Worm (Caenorhabditis elegans) whole organism, L3 larva: ENCODE results near the gene W08F4.1.

Source experiments
- R02D3.7 ChIP-seq: fragments of 150-350 bp; optimal IDR thresholded peaks from 2 replicates; lab custom pipeline; 2014; ENCODE audit warnings: missing biosample characterization, missing genetic modification characterization
- aly-2 ChIP-seq: fragments of 150-350 bp; optimal IDR thresholded peaks from 2 replicates; lab custom pipeline; 2014; ENCODE audit warnings: missing biosample characterization, missing genetic modification characterization
- ama-1 ChIP-seq: fragments of 150-350 bp; optimal IDR thresholded peaks from 2 replicates; lab custom pipeline; 2018
- ceh-16 ChIP-seq: sonication (generic microtip); optimal IDR thresholded peaks from 2 replicates; lab custom pipeline; 2017; ENCODE audit warnings: missing biosample characterization, missing genetic modification characterization
- ceh-28 ChIP-seq: fragments of 150-350 bp; optimal IDR thresholded peaks from 2 replicates; lab custom pipeline; 2014; ENCODE audit warnings: missing biosample characterization, missing genetic modification reagents, missing genetic modification characterization
- ceh-9 ChIP-seq: sonication (generic microtip); optimal IDR thresholded peaks from 2 replicates; lab custom pipeline; 2018; ENCODE audit warnings: missing biosample characterization, missing genetic modification characterization
- daf-12 ChIP-seq: fragments of 150-350 bp; optimal IDR thresholded peaks from 2 replicates; lab custom pipeline; 2014; ENCODE audit warnings: missing biosample characterization, missing genetic modification reagents, missing genetic modification characterization
- egl-27 ChIP-seq: sonication (generic microtip); optimal IDR thresholded peaks from 4 replicates; lab custom pipeline; 2017; ENCODE audit warnings: missing biosample characterization, missing genetic modification reagents, missing genetic modification characterization
- egl-5 ChIP-seq: fragments of 150-350 bp; optimal IDR thresholded peaks from 2 replicates; lab custom pipeline; 2017; ENCODE audit warnings: missing biosample characterization, missing genetic modification reagents, missing genetic modification characterization, inconsistent platforms
- elt-1 ChIP-seq: fragments of 150-350 bp; optimal IDR thresholded peaks from 2 replicates; lab custom pipeline; 2014; ENCODE audit warnings: missing biosample characterization, missing genetic modification characterization
- elt-2 ChIP-seq: sonication (generic microtip); optimal IDR thresholded peaks from 2 replicates; lab custom pipeline; 2016; ENCODE audit warnings: missing genetic modification reagents, mild to moderate bottlenecking, missing genetic modification characterization, missing compliant biosample characterization
- elt-3 ChIP-seq, 3 experiments: fragments of 150-350 bp in 1 of 3; sonication (generic microtip) in 2 of 3; optimal IDR thresholded peaks; 2 replicates in 2 of 3; 4 replicates in 1 of 3; lab custom pipeline; 2014 to 2017; ENCODE audit warnings: missing biosample characterization in 3 of 3, missing genetic modification characterization in 3 of 3
- fkh-10 ChIP-seq: sonication (generic microtip); optimal IDR thresholded peaks from 2 replicates; lab custom pipeline; 2017; ENCODE audit warnings: missing biosample characterization, missing genetic modification reagents, missing genetic modification characterization
- fkh-2 ChIP-seq: fragments of 150-350 bp; optimal IDR thresholded peaks from 2 replicates; lab custom pipeline; 2014; ENCODE audit warnings: missing biosample characterization, missing genetic modification reagents, missing genetic modification characterization
- fos-1 ChIP-seq: fragments of 150-350 bp; optimal IDR thresholded peaks from 2 replicates; lab custom pipeline; 2014; ENCODE audit warnings: missing biosample characterization, missing genetic modification characterization
- hmg-11 ChIP-seq: sonication (generic microtip); optimal IDR thresholded peaks from 2 replicates; lab custom pipeline; 2016; ENCODE audit warnings: missing genetic modification characterization, missing compliant biosample characterization
- jun-1 ChIP-seq: fragments of 150-350 bp; optimal IDR thresholded peaks from 2 replicates; lab custom pipeline; 2014; ENCODE audit warnings: missing biosample characterization, missing genetic modification reagents, missing genetic modification characterization
- lin-15B ChIP-seq: fragments of 150-350 bp; optimal IDR thresholded peaks from 2 replicates; lab custom pipeline; 2014; ENCODE audit warnings: missing biosample characterization, missing genetic modification characterization
- lin-39 ChIP-seq: fragments of 150-350 bp; optimal IDR thresholded peaks from 2 replicates; lab custom pipeline; 2018; ENCODE audit warnings: missing biosample characterization, missing genetic modification reagents, missing genetic modification characterization
- lsy-12 ChIP-seq: sonication (generic microtip); optimal IDR thresholded peaks from 2 replicates; lab custom pipeline; 2016; ENCODE audit warnings: mild to moderate bottlenecking, missing genetic modification characterization, missing compliant biosample characterization
- mdl-1 ChIP-seq: fragments of 150-350 bp; optimal IDR thresholded peaks from 2 replicates; lab custom pipeline; 2014; ENCODE audit warnings: missing biosample characterization, missing genetic modification characterization
- mml-1 ChIP-seq: fragments of 150-350 bp; sonication (generic microtip); optimal IDR thresholded peaks from 3 replicates; lab custom pipeline; 2014; ENCODE audit warnings: missing biosample characterization, missing genetic modification characterization
- nfya-1 ChIP-seq: sonication (generic microtip); optimal IDR thresholded peaks from 2 replicates; lab custom pipeline; 2017; ENCODE audit warnings: missing genetic modification characterization, mild to moderate bottlenecking, missing compliant biosample characterization, antibody characterized with exemption, moderate library complexity; ENCODE audit not compliant: insufficient read depth
- nhr-23 ChIP-seq: fragments of 150-350 bp; optimal IDR thresholded peaks from 2 replicates; lab custom pipeline; 2014; ENCODE audit warnings: missing biosample characterization, missing genetic modification reagents, missing genetic modification characterization
- nhr-237 ChIP-seq: fragments of 150-350 bp; optimal IDR thresholded peaks from 2 replicates; lab custom pipeline; 2014; ENCODE audit warnings: missing biosample characterization, missing genetic modification characterization
- nhr-25 ChIP-seq: sonication (generic microtip); optimal IDR thresholded peaks from 2 replicates; lab custom pipeline; 2017; ENCODE audit warnings: missing biosample characterization, missing genetic modification characterization
- nhr-67 ChIP-seq: fragments of 150-350 bp; optimal IDR thresholded peaks from 2 replicates; lab custom pipeline; 2014; ENCODE audit warnings: missing biosample characterization, missing genetic modification characterization
- nhr-76 ChIP-seq: fragments of 150-350 bp; sonication (generic microtip); optimal IDR thresholded peaks from 5 replicates; lab custom pipeline; 2014; ENCODE audit warnings: missing biosample characterization, missing genetic modification characterization
- nhr-77 ChIP-seq: fragments of 150-350 bp; optimal IDR thresholded peaks from 2 replicates; lab custom pipeline; 2014; ENCODE audit warnings: missing biosample characterization, missing genetic modification characterization
- pha-4 ChIP-seq: fragments of 150-350 bp; optimal IDR thresholded peaks from 2 replicates; lab custom pipeline; 2014; ENCODE audit warnings: missing biosample characterization, missing genetic modification reagents, missing genetic modification characterization
- pqm-1 ChIP-seq: fragments of 150-350 bp; optimal IDR thresholded peaks from 2 replicates; lab custom pipeline; 2017; ENCODE audit warnings: missing biosample characterization, missing genetic modification characterization, inconsistent platforms
- skn-1 ChIP-seq: fragments of 150-350 bp; optimal IDR thresholded peaks from 2 replicates; lab custom pipeline; 2014; ENCODE audit warnings: missing biosample characterization, missing genetic modification characterization
- snpc-4 ChIP-seq: fragments of 150-350 bp; optimal IDR thresholded peaks from 2 replicates; lab custom pipeline; 2014; ENCODE audit warnings: missing biosample characterization, missing genetic modification characterization
- tbx-2 ChIP-seq: sonication (generic microtip); optimal IDR thresholded peaks from 2 replicates; lab custom pipeline; 2016; ENCODE audit warnings: mild to moderate bottlenecking, missing genetic modification characterization, missing compliant biosample characterization
- unc-39 ChIP-seq: sonication (generic microtip); optimal IDR thresholded peaks from 4 replicates; lab custom pipeline; 2017; ENCODE audit warnings: missing biosample characterization, missing genetic modification characterization
- unc-62 ChIP-seq: fragments of 150-350 bp; sonication (generic microtip); optimal IDR thresholded peaks from 4 replicates; lab custom pipeline; 2014; ENCODE audit warnings: missing biosample characterization, missing genetic modification reagents, missing genetic modification characterization
- zag-1 ChIP-seq: fragments of 150-350 bp; optimal IDR thresholded peaks from 2 replicates; lab custom pipeline; 2014; ENCODE audit warnings: missing biosample characterization, missing genetic modification characterization

Gene W08F4.1

ce11 chrII:602020-602419 lies 8.7 kb downstream of the W08F4.1 start, which contains the start of gene nhl-3:
Gene nhl-3 (minus strand): TSS chrII:602120.
- TF ChIP-seq lin-15B (no peak), nhr-23 (tag; lab: Kevin White, UChicago) (no peak), elt-3 (tag; optimal IDR thresholded peaks at IDR 0.05; lab: Kevin White, UChicago) (no peak), fkh-2 (tag; lab: Kevin White, UChicago) (no peak), R02D3.7 (tag; lab: Kevin White, UChicago) (no peak), daf-12 (tag; lab: Kevin White, UChicago) (no peak), mml-1 (tag; lab: Kevin White, UChicago) (no peak), lsy-12 (no peak), nhr-76 (tag; lab: Kevin White, UChicago) (no peak), tbx-2 (tag; lab: Kevin White, UChicago) (no peak), jun-1 (tag; lab: Kevin White, UChicago) (no peak), nhr-67 (tag; lab: Kevin White, UChicago) (no peak), fos-1 (tag; lab: Kevin White, UChicago) (no peak), aly-2 (tag; lab: Kevin White, UChicago) (no peak), nhr-77 (tag; lab: Kevin White, UChicago) (no peak), pqm-1 (tag; lab: Kevin White, UChicago) (no peak)
- TF ChIP-seq, all 47 proteins: peak for 0

DNA sequence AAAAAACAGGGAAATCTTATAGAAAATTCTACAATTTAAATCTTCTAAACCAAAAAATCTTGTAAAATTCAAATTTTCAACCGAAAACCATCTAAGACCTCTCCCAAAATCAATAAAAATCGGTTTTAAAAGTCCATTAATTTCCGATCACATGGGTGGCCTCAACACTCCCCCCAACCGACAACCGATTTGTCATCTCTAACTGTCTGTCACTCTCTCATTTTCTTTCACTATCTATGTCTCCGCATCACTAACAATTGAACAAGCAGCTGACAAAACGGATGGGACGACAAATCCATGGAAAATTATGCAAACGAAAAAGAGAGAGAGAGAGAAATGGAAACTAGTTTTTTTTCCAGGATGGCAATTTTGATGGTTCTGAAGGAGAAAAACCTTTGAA lies 9.6 kb downstream of the W08F4.1 start:
- TF ChIP-seq hmg-11, result peak; percentile 74
- TF ChIP-seq egl-5, result peak; percentile 20
- no peak for TF ChIP-seq ceh-16 (tag; lab: Kevin White, UChicago)
- peak; percentile 65 for TF ChIP-seq nfya-1 (tag; lab: Kevin White, UChicago)
- TF ChIP-seq lin-39 (tag; lab: Kevin White, UChicago), result peak; percentile 94
- peak; percentile 17 for TF ChIP-seq lin-15B
- TF ChIP-seq skn-1, result peak; percentile 28
- TF ChIP-seq nhr-23 (tag; lab: Kevin White, UChicago), result peak; percentile 65
- no peak for TF ChIP-seq daf-12 (tag; lab: Kevin White, UChicago)
- no peak for TF ChIP-seq R02D3.7 (tag; lab: Kevin White, UChicago)
- TF ChIP-seq pqm-1 (tag; lab: Kevin White, UChicago), result peak; percentile 8
- peak; percentile 23 for TF ChIP-seq nhr-25
- TF ChIP-seq fkh-10 (GFP tag; lab: Kevin White, UChicago), result no peak
- peak; percentile 92 for TF ChIP-seq snpc-4
- TF ChIP-seq egl-27 (tag; lab: Kevin White, UChicago), result no peak
- TF ChIP-seq ceh-28, result peak; percentile 19
- TF ChIP-seq ceh-9 (tag; lab: Kevin White, UChicago), result no peak
- no peak for TF ChIP-seq mdl-1 (tag; lab: Kevin White, UChicago)
- no peak for TF ChIP-seq elt-1
- TF ChIP-seq unc-62 (GFP tag; lab: Kevin White, UChicago), result peak; percentile 14
- TF ChIP-seq aly-2 (tag; lab: Kevin White, UChicago), result no peak
- peak; percentile 34 for TF ChIP-seq pha-4 (tag; lab: Kevin White, UChicago)
- TF ChIP-seq fos-1 (tag; lab: Kevin White, UChicago), result no peak
- TF ChIP-seq nhr-76 (tag; lab: Kevin White, UChicago), result no peak
- no peak for TF ChIP-seq fkh-2 (tag; lab: Kevin White, UChicago)
- no peak for TF ChIP-seq unc-39 (tag; lab: Kevin White, UChicago)
- no peak for TF ChIP-seq nhr-67 (tag; lab: Kevin White, UChicago)

ce11 chrII:605267-605666 lies 11.9 kb downstream of the W08F4.1 start, which contains the start of gene W04H10.2:
Gene W04H10.2 (plus strand): TSS chrII:605567.
- no peak for TF ChIP-seq lin-15B
- TF ChIP-seq ceh-28, result no peak
- no peak for TF ChIP-seq elt-1
- no peak for TF ChIP-seq ama-1
- no peak for TF ChIP-seq unc-39 (tag; lab: Kevin White, UChicago)
- TF ChIP-seq ceh-16 (tag; lab: Kevin White, UChicago), result no peak
- no peak for TF ChIP-seq nhr-237 (tag; lab: Kevin White, UChicago)
- TF ChIP-seq R02D3.7 (tag; lab: Kevin White, UChicago), result no peak
- TF ChIP-seq egl-27 (tag; lab: Kevin White, UChicago), result no peak
- no peak for TF ChIP-seq lsy-12
- no peak for TF ChIP-seq nhr-25
- TF ChIP-seq zag-1 (tag; lab: Kevin White, UChicago), result no peak
- no peak for TF ChIP-seq nhr-76 (tag; lab: Kevin White, UChicago)
- TF ChIP-seq fkh-10 (GFP tag; lab: Kevin White, UChicago), result no peak
- TF ChIP-seq elt-2, result no peak
- TF ChIP-seq, all 47 proteins: peak for 0
